Worm (Caenorhabditis elegans) whole organism, late embryonic: ENCODE measurements around the gene F23H11.5.
A peak's percentile ranks its signal among the peaks of the same experiment; 100 is the strongest.

Source experiments
- C08G9.2 ChIP-seq: sonication (generic microtip); optimal IDR thresholded peaks from 2 replicates; lab custom pipeline; 2016; ENCODE audit warnings: mild to moderate bottlenecking, missing genetic modification characterization, moderate library complexity, missing compliant biosample characterization
- F13H6.1 ChIP-seq: sonication (generic microtip); optimal IDR thresholded peaks from 2 replicates; lab custom pipeline; 2016; ENCODE audit warnings: missing genetic modification characterization, missing compliant biosample characterization
- K02D7.2 ChIP-seq: sonication (generic microtip); optimal IDR thresholded peaks from 2 replicates; lab custom pipeline; 2017; ENCODE audit warnings: mild to moderate bottlenecking, missing genetic modification characterization, missing compliant biosample characterization
- T23F11.4 ChIP-seq: fragments of 200-800 bp; sonication (Bioruptor generic); optimal IDR thresholded peaks from 2 replicates; lab custom pipeline; 2018; ENCODE audit warnings: mild to moderate bottlenecking, missing genetic modification characterization, missing compliant biosample characterization
- Y22D7AL.16 ChIP-seq: sonication (generic microtip); optimal IDR thresholded peaks from 2 replicates; lab custom pipeline; 2016; ENCODE audit warnings: missing genetic modification characterization, missing compliant biosample characterization
- ahr-1 ChIP-seq: sonication (generic microtip); optimal IDR thresholded peaks from 2 replicates; lab custom pipeline; 2016; ENCODE audit warnings: missing genetic modification characterization, missing compliant biosample characterization
- ceh-14 ChIP-seq: sonication (generic microtip); optimal IDR thresholded peaks from 2 replicates; lab custom pipeline; 2016; ENCODE audit warnings: missing genotype, missing genetic modification characterization, missing compliant biosample characterization
- ceh-19 ChIP-seq: fragments of 200-800 bp; sonication (Bioruptor generic); optimal IDR thresholded peaks from 2 replicates; lab custom pipeline; 2018; ENCODE audit warnings: mild to moderate bottlenecking, missing genetic modification characterization, missing compliant biosample characterization
- ceh-2 ChIP-seq: sonication (generic microtip); optimal IDR thresholded peaks from 2 replicates; lab custom pipeline; 2016; ENCODE audit warnings: missing genotype, missing genetic modification characterization, missing compliant biosample characterization
- ceh-22 ChIP-seq: sonication (generic microtip); optimal IDR thresholded peaks from 2 replicates; lab custom pipeline; 2017; ENCODE audit warnings: missing biosample characterization, missing genetic modification characterization
- ceh-24 ChIP-seq: sonication (generic microtip); optimal IDR thresholded peaks from 2 replicates; lab custom pipeline; 2016; ENCODE audit warnings: mild to moderate bottlenecking, missing genetic modification characterization, missing compliant biosample characterization
- ceh-30 ChIP-seq: fragments of 150-350 bp; optimal IDR thresholded peaks from 2 replicates; lab custom pipeline; 2014; ENCODE audit warnings: missing biosample characterization, missing genetic modification characterization
- ceh-31 ChIP-seq: sonication (generic microtip); optimal IDR thresholded peaks from 2 replicates; lab custom pipeline; 2016; ENCODE audit warnings: missing genetic modification characterization, missing compliant biosample characterization
- ceh-34 ChIP-seq: sonication (generic microtip); optimal IDR thresholded peaks from 2 replicates; lab custom pipeline; 2016; ENCODE audit warnings: mild to moderate bottlenecking, missing genetic modification characterization, missing compliant biosample characterization
- ceh-45 ChIP-seq: fragments of 200-800 bp; sonication (Bioruptor generic); IDR thresholded peaks from 2 replicates; pipeline ENCODE4 v1.3.6; 2022; ENCODE audit warnings: missing genetic modification reagents, missing genetic modification characterization, missing compliant biosample characterization
- ceh-48 ChIP-seq: sonication (generic microtip); optimal IDR thresholded peaks from 2 replicates; lab custom pipeline; 2016; ENCODE audit warnings: missing genetic modification characterization, inconsistent platforms, missing compliant biosample characterization
- ceh-6 ChIP-seq: fragments of 200-800 bp; sonication (Bioruptor generic); optimal IDR thresholded peaks from 2 replicates; lab custom pipeline; 2018; ENCODE audit warnings: mild to moderate bottlenecking, missing genetic modification characterization, missing compliant biosample characterization
- che-1 ChIP-seq: sonication (generic microtip); optimal IDR thresholded peaks from 2 replicates; lab custom pipeline; 2016; ENCODE audit warnings: mild to moderate bottlenecking, missing genetic modification characterization, missing compliant biosample characterization
- dve-1 ChIP-seq: sonication (generic microtip); optimal IDR thresholded peaks from 2 replicates; lab custom pipeline; 2017; ENCODE audit warnings: antibody characterized with exemption, mild to moderate bottlenecking, missing genetic modification characterization, missing compliant biosample characterization
- elt-2 ChIP-seq: sonication (generic microtip); optimal IDR thresholded peaks from 2 replicates; lab custom pipeline; 2016; ENCODE audit warnings: missing genetic modification reagents, missing genetic modification characterization, missing compliant biosample characterization
- eyg-1 ChIP-seq: sonication (generic microtip); optimal IDR thresholded peaks from 2 replicates; lab custom pipeline; 2016; ENCODE audit warnings: missing genotype, missing genetic modification characterization, missing compliant biosample characterization
- fax-1 ChIP-seq: sonication (generic microtip); optimal IDR thresholded peaks from 2 replicates; lab custom pipeline; 2016; ENCODE audit warnings: missing genotype, missing genetic modification characterization, missing compliant biosample characterization
- fkh-10 ChIP-seq: fragments of 150-350 bp; optimal IDR thresholded peaks from 2 replicates; lab custom pipeline; 2014; ENCODE audit warnings: missing biosample characterization, missing genetic modification reagents, missing genetic modification characterization
- fkh-6 ChIP-seq: sonication (generic microtip); optimal IDR thresholded peaks from 2 replicates; lab custom pipeline; 2016; ENCODE audit warnings: missing genetic modification characterization, missing compliant biosample characterization
- hlh-15 ChIP-seq: sonication (generic microtip); optimal IDR thresholded peaks from 2 replicates; lab custom pipeline; 2016; ENCODE audit warnings: missing genetic modification characterization, missing compliant biosample characterization
- hlh-30 ChIP-seq: sonication (generic microtip); optimal IDR thresholded peaks from 2 replicates; lab custom pipeline; 2017; ENCODE audit warnings: antibody characterized with exemption, missing genetic modification characterization, missing compliant biosample characterization; ENCODE audit not compliant: insufficient read depth
- hlh-8 ChIP-seq: sonication (generic microtip); optimal IDR thresholded peaks from 2 replicates; lab custom pipeline; 2016; ENCODE audit warnings: missing genotype, missing genetic modification characterization, missing compliant biosample characterization
- mec-3 ChIP-seq: sonication (generic microtip); optimal IDR thresholded peaks from 2 replicates; lab custom pipeline; 2016; ENCODE audit warnings: borderline replicate concordance, missing genetic modification characterization, missing compliant biosample characterization
- nfya-1 ChIP-seq: sonication (generic microtip); optimal IDR thresholded peaks from 2 replicates; lab custom pipeline; 2017; ENCODE audit warnings: missing genetic modification characterization, mild to moderate bottlenecking, missing compliant biosample characterization, antibody characterized with exemption, moderate library complexity
- nhr-232 ChIP-seq: sonication (generic microtip); optimal IDR thresholded peaks from 2 replicates; lab custom pipeline; 2016; ENCODE audit warnings: missing genetic modification characterization, missing compliant biosample characterization
- pag-3 ChIP-seq: sonication (generic microtip); optimal IDR thresholded peaks from 2 replicates; lab custom pipeline; 2016; ENCODE audit warnings: missing compliant biosample characterization, missing genetic modification characterization, borderline replicate concordance
- pat-9 ChIP-seq: fragments of 200-800 bp; sonication (Bioruptor generic); optimal IDR thresholded peaks from 2 replicates; lab custom pipeline; 2018; ENCODE audit warnings: mild to moderate bottlenecking, missing genetic modification characterization, moderate library complexity, missing compliant biosample characterization
- pax-1 ChIP-seq: fragments of 150-350 bp; optimal IDR thresholded peaks from 2 replicates; lab custom pipeline; 2014; ENCODE audit warnings: missing biosample characterization, missing genetic modification characterization
- pha-2 ChIP-seq: sonication (generic microtip); optimal IDR thresholded peaks from 2 replicates; lab custom pipeline; 2017; ENCODE audit warnings: mild to moderate bottlenecking, missing genetic modification characterization, missing compliant biosample characterization
- pha-4 ChIP-seq: fragments of 150-350 bp; optimal IDR thresholded peaks from 2 replicates; lab custom pipeline; 2018; ENCODE audit warnings: missing biosample characterization, missing genetic modification reagents, missing genetic modification characterization
- pros-1 ChIP-seq: fragments of 150-350 bp; optimal IDR thresholded peaks from 2 replicates; lab custom pipeline; 2014; ENCODE audit warnings: missing biosample characterization, missing genetic modification reagents, missing genetic modification characterization
- ref-2 ChIP-seq: sonication (generic microtip); optimal IDR thresholded peaks from 2 replicates; lab custom pipeline; 2016; ENCODE audit warnings: missing genetic modification characterization, missing compliant biosample characterization
- rnt-1 ChIP-seq: sonication (generic microtip); optimal IDR thresholded peaks from 2 replicates; lab custom pipeline; 2016; ENCODE audit warnings: missing genetic modification characterization, missing compliant biosample characterization
- sdc-2 ChIP-seq: sonication (generic microtip); optimal IDR thresholded peaks from 2 replicates; lab custom pipeline; 2016; ENCODE audit warnings: missing genotype, missing genetic modification characterization, missing compliant biosample characterization
- sox-4 ChIP-seq: sonication (generic microtip); optimal IDR thresholded peaks from 2 replicates; lab custom pipeline; 2017; ENCODE audit warnings: mild to moderate bottlenecking, missing genetic modification characterization, inconsistent platforms, missing compliant biosample characterization
- syd-9 ChIP-seq: sonication (generic microtip); optimal IDR thresholded peaks from 2 replicates; lab custom pipeline; 2016; ENCODE audit warnings: mild to moderate bottlenecking, missing genetic modification characterization, moderate library complexity, missing compliant biosample characterization
- tbx-2 ChIP-seq: sonication (generic microtip); optimal IDR thresholded peaks from 2 replicates; lab custom pipeline; 2016; ENCODE audit warnings: missing genetic modification characterization, missing compliant biosample characterization
- ttx-3 ChIP-seq: sonication (generic microtip); optimal IDR thresholded peaks from 2 replicates; lab custom pipeline; 2016; ENCODE audit warnings: missing genetic modification reagents, missing genetic modification characterization, missing compliant biosample characterization
- unc-3 ChIP-seq, 2 experiments: fragments of 200-800 bp in 1 of 2; sonication (Bioruptor generic) in 1 of 2; sonication (generic microtip) in 1 of 2; conservative IDR thresholded peaks in 1 of 2; optimal IDR thresholded peaks in 1 of 2; 2 replicates each; pipeline versions ENCODE4 v1.3.6 to Lab custom; 2016 to 2022; ENCODE audit warnings: missing compliant biosample characterization in 2 of 2, missing genetic modification characterization in 2 of 2, missing genetic modification reagents in 1 of 2
- unc-55 ChIP-seq: sonication (generic microtip); optimal IDR thresholded peaks from 2 replicates; lab custom pipeline; 2017; ENCODE audit warnings: missing biosample characterization, missing genetic modification reagents, missing genetic modification characterization

Gene F23H11.5

DNA sequence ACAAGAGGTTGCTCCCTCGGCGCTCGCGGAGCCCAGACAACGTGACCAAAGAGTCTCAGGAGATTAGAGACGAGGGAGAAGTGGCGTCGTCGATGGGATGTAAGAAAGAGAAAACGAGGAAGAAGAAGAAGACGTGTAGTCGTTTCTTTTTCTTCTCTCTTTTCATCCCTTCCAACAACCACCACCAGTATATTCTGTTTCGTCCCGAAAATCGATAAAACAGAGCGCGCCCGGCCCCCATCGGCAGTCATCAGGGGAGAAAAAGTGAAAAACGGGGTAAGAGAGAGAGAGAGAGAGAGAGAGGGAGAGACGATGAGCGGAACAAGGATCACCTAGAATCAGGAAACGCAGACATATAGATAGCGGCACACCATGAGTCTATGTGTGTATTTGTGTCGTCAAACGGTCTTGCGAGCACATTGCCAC is 22.5 kb downstream of the F23H11.5 start (continued):
- TF ChIP-seq pag-3 (tag; lab: Kevin White, UChicago) (no peak), ceh-45 (GFP tag; lab: Robert Waterston, UW) (0 out of 2 replicates have a peak, but pooled peaks have one; percentile 19), ceh-19 (GFP tag; lab: Kevin White, UChicago) (peak; percentile 68), hlh-30 (tag; lab: Kevin White, UChicago) (peak; percentile 73), F13H6.1 (tag; lab: Kevin White, UChicago) (peak; percentile 1), dve-1 (tag; lab: Kevin White, UChicago) (peak; percentile 55), sox-4 (tag; lab: Kevin White, UChicago) (no peak), unc-55 (peak; percentile 55), pha-4 (tag; lab: Kevin White, UChicago) (no peak), Y22D7AL.16 (tag; lab: Kevin White, UChicago) (no peak), eyg-1 (tag; lab: Kevin White, UChicago) (peak; percentile 53), ttx-3 (tag; lab: Kevin White, UChicago) (no peak), ahr-1 (no peak), pros-1 (peak; percentile 67), ceh-48 (tag; lab: Kevin White, UChicago) (peak; percentile 99), hlh-8 (tag; lab: Kevin White, UChicago) (no peak), fax-1 (tag; lab: Kevin White, UChicago) (no peak), ceh-30 (tag; lab: Kevin White, UChicago) (peak; percentile 22), fkh-10 (GFP tag; lab: Kevin White, UChicago) (peak; percentile 44), ceh-22 (tag; lab: Kevin White, UChicago) (no peak), ceh-2 (tag; lab: Kevin White, UChicago) (no peak), pat-9 (tag; lab: Kevin White, UChicago) (no peak), tbx-2 (peak; percentile 76), hlh-15 (tag; lab: Kevin White, UChicago) (no peak), elt-2 (tag; lab: Kevin White, UChicago) (peak; percentile 52)

ce11 chrIII:886726-887125 is 23.7 kb downstream of the F23H11.5 start, which contains the start of gene zer-1:
TSS of gene zer-1 (minus strand) at chrIII:886793.
- no peak for TF ChIP-seq sox-4 (tag; lab: Kevin White, UChicago)
- TF ChIP-seq syd-9 = no peak
- no peak for TF ChIP-seq rnt-1 (tag; lab: Kevin White, UChicago)
- no peak for TF ChIP-seq ceh-34 (tag; lab: Kevin White, UChicago)
- no peak for TF ChIP-seq ref-2
- no peak for TF ChIP-seq fkh-6
- no peak for TF ChIP-seq unc-55
- no peak for TF ChIP-seq nhr-232
- no peak for TF ChIP-seq C08G9.2 (tag; lab: Kevin White, UChicago)
- no peak for TF ChIP-seq sdc-2
- TF ChIP-seq pat-9 (tag; lab: Kevin White, UChicago) = no peak
- no peak for TF ChIP-seq ceh-24 (tag; lab: Kevin White, UChicago)
- no peak for TF ChIP-seq T23F11.4
- TF ChIP-seq K02D7.2 = no peak

DNA sequence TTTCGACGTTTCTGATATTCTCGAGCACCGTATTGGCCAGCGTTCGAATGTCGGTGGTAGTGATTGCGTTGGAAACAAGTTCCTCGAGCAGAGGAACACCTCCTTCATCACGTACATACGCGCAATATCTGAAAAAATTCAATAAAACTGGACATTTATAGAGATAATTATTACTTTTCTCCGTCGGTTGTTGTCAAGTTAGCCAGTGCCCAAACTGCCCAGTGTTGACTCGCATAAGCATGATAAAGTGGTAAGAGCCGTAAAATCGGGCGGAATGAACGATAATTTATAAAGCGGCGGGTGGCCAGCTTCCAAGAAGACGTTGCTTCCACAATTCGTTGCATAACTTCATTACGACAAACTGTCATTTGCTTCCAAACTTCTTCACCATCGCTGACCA is 26.8 kb downstream of the F23H11.5 start:
- TF ChIP-seq C08G9.2 (tag; lab: Kevin White, UChicago) (no peak), hlh-15 (tag; lab: Kevin White, UChicago) (no peak), pha-2 (tag; lab: Kevin White, UChicago) (no peak), pax-1 (no peak), Y22D7AL.16 (tag; lab: Kevin White, UChicago) (no peak), ceh-14 (no peak), nfya-1 (tag; lab: Kevin White, UChicago) (no peak), sox-4 (tag; lab: Kevin White, UChicago) (no peak), ceh-48 (tag; lab: Kevin White, UChicago) (no peak), rnt-1 (tag; lab: Kevin White, UChicago) (no peak), K02D7.2 (no peak), ceh-6 (GFP tag; lab: Kevin White, UChicago) (no peak), unc-55 (no peak), unc-3 (GFP tag; conservative IDR thresholded peaks at IDR 0.05; lab: Robert Waterston, UW) (no peak), unc-3 (tag; optimal IDR thresholded peaks at IDR 0.05; lab: Kevin White, UChicago) (no peak), che-1 (tag; lab: Kevin White, UChicago) (no peak), hlh-8 (tag; lab: Kevin White, UChicago) (no peak), ceh-31 (tag; lab: Kevin White, UChicago) (no peak), mec-3 (tag; lab: Kevin White, UChicago) (no peak)
